Fruit fly (Drosophila melanogaster) whole organism, prepupa: Measurements from ENCODE around the gene Ir7g.
A peak's percentile ranks its signal among the peaks of the same experiment; 100 is the strongest.

Source experiments
- CG11762 ChIP-seq: fragments of 200-800 bp; sonication (Bioruptor generic); optimal IDR thresholded peaks from 3 replicates; lab custom pipeline; 2016; ENCODE audit warnings: missing biosample characterization, missing genetic modification characterization; ENCODE audit not compliant: insufficient read depth
- CG34406 ChIP-seq: fragments of 200-800 bp; sonication (Bioruptor generic); optimal IDR thresholded peaks from 3 replicates; lab custom pipeline; 2016; ENCODE audit warnings: missing biosample characterization, missing genetic modification characterization
- CG6854 ChIP-seq: fragments of 200-800 bp; sonication (Bioruptor generic); optimal IDR thresholded peaks from 2 replicates; lab custom pipeline; 2017; ENCODE audit warnings: missing biosample characterization, mild to moderate bottlenecking, missing genetic modification characterization
- CG7368 ChIP-seq: fragments of 200-800 bp; sonication (Bioruptor generic); optimal IDR thresholded peaks from 3 replicates; lab custom pipeline; 2016; ENCODE audit warnings: missing biosample characterization, missing genetic modification characterization
- CG9139 ChIP-seq: fragments of 200-800 bp; sonication (Bioruptor generic); optimal IDR thresholded peaks from 3 replicates; lab custom pipeline; 2017; ENCODE audit warnings: missing biosample characterization, mild to moderate bottlenecking, missing genetic modification characterization
- Eip75B ChIP-seq: fragments of 200-800 bp; sonication (Bioruptor generic); optimal IDR thresholded peaks from 3 replicates; lab custom pipeline; 2016; ENCODE audit warnings: missing biosample characterization, missing genetic modification characterization
- Ets21C ChIP-seq: fragments of 200-800 bp; sonication (Bioruptor generic); optimal IDR thresholded peaks from 3 replicates; lab custom pipeline; 2016; ENCODE audit warnings: missing biosample characterization, missing genetic modification characterization
- Hr4 ChIP-seq: fragments of 200-800 bp; sonication (Bioruptor generic); optimal IDR thresholded peaks from 3 replicates; lab custom pipeline; 2016; ENCODE audit warnings: missing biosample characterization, missing genetic modification characterization
- Smox ChIP-seq: fragments of 200-800 bp; sonication (Bioruptor generic); optimal IDR thresholded peaks from 3 replicates; lab custom pipeline; 2016; ENCODE audit warnings: missing biosample characterization, missing genetic modification characterization
- Sox102F ChIP-seq: fragments of 200-800 bp; sonication (Bioruptor generic); optimal IDR thresholded peaks from 2 replicates; lab custom pipeline; 2016; ENCODE audit warnings: missing biosample characterization, mild to moderate bottlenecking, missing genetic modification characterization
- acj6 ChIP-seq: fragments of 200-800 bp; sonication (Bioruptor generic); optimal IDR thresholded peaks from 3 replicates; lab custom pipeline; 2016; ENCODE audit warnings: missing biosample characterization, missing genetic modification characterization
- dsx ChIP-seq: fragments of 200-800 bp; optimal IDR thresholded peaks from 3 replicates; lab custom pipeline; 2019; ENCODE audit warnings: missing biosample characterization, mild to moderate bottlenecking, missing genetic modification characterization, moderate library complexity; ENCODE audit not compliant: poor library complexity, severe bottlenecking
- lz ChIP-seq: fragments of 200-800 bp; sonication (Bioruptor generic); optimal IDR thresholded peaks from 3 replicates; lab custom pipeline; 2016; ENCODE audit warnings: missing biosample characterization, missing genetic modification characterization
- net ChIP-seq: fragments of 200-800 bp; sonication (Bioruptor generic); optimal IDR thresholded peaks from 3 replicates; lab custom pipeline; 2016; ENCODE audit warnings: missing biosample characterization, missing genetic modification characterization

DNA sequence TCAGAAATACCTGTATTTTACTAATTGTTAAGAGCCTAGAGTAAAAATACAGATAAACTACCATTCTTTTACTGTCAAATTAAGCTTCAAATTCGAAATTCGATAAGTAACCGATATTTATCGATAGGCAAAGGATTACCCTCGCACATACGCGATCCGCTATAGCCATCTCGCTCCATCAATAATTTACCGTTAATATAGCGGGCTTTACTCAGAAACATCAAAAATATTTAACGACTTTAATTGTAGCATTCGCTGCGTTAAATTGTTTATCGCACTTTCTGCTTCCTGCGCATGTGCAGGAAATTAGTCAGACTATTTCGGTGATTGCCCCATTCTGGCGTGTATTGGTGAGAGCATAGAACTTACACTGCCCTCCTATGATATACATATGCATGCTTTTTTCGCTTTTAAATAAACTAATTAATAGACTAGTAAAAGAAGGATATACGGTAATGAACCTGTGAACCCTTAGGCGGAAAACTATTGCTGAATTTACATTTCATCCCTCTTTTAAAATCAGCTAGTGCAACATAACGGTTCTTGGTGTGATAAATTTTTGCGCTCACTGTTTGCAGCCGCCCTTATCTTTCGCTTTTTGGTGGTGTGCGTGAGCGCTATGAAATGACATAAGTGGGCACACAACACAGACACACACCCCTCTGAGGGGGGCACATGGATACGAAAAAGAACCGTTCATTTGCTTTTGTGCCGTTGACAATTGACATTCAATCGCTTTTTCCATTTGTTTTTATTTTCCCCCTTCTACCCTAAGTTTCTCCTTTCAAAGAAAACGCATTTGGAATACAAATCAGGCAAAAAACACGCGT lies 24.0 kb downstream of the Ir7g start, which contains the start of the genes dpr14 and spidey:
- TF ChIP-seq CG34406 (GFP tag; lab: Kevin White, UChicago): peak; percentile 73
- peak; percentile 70 for TF ChIP-seq Ets21C (GFP tag; lab: Kevin White, UChicago)
- peak; percentile 66 for TF ChIP-seq CG7368
- TF ChIP-seq acj6: peak; percentile 75
- peak; percentile 83 for TF ChIP-seq Sox102F (GFP tag; lab: Kevin White, UChicago)
- TF ChIP-seq CG11762 (GFP tag; lab: Kevin White, UChicago): peak; percentile 76
- peak; percentile 82 for TF ChIP-seq lz (GFP tag; lab: Kevin White, UChicago)
- peak; percentile 81 for TF ChIP-seq Hr4 (GFP tag; lab: Kevin White, UChicago)
- peak; percentile 74 for TF ChIP-seq net (GFP tag; lab: Kevin White, UChicago)
- TF ChIP-seq CG9139 (GFP tag; lab: Kevin White, UChicago): peak; percentile 60
- TF ChIP-seq Smox (GFP tag; lab: Kevin White, UChicago): no peak
- TF ChIP-seq dsx (GFP tag; lab: Kevin White, UChicago): peak; percentile 75
- TF ChIP-seq Eip75B (GFP tag; lab: Kevin White, UChicago): peak; percentile 84
- peak; percentile 63 for TF ChIP-seq CG6854
